Fruit fly (Drosophila melanogaster): ENCODE results near the gene CG4045.
A peak's percentile ranks its signal among the peaks of the same experiment; 100 is the strongest.

Gene CG4045

DNA sequence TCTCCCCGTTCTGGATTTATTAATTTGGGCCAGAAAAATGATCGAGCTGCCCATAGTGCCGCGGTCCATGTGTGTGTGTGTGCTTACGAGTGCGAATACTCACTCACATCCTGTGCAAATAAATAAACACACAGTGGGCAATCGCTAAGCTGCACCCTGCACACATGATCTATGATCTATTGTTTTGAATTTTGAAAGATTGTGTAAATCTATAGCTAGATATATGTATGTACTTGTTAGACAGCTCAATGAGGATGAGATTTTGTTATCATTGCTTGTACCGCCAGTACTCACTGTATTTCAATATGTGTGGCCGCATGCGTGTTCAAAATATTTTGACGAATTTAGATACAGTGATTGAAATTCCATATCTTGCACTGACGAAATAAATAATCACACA, 7.4 kb upstream of the CG4045 start (continued):
- TF ChIP-seq Sox100B (GFP tag; optimal IDR thresholded peaks at IDR 0.05) (no peak), ham (GFP tag; IDR thresholded peaks at IDR 0.05) (no peak), bowl (GFP tag; IDR thresholded peaks at IDR 0.05) (no peak), H15 (GFP tag; IDR thresholded peaks at IDR 0.05) (no peak), CG14710 (tag; optimal IDR thresholded peaks at IDR 0.05) (no peak), gro (GFP tag; optimal IDR thresholded peaks at IDR 0.05) (peak; percentile 64), Six4 (GFP tag; optimal IDR thresholded peaks at IDR 0.05) (no peak), nom (GFP tag; optimal IDR thresholded peaks at IDR 0.05) (peak; percentile 56), CG31365 (tag; optimal IDR thresholded peaks at IDR 0.05) (no peak), ranshi (GFP tag; IDR thresholded peaks at IDR 0.05) (peak; percentile 44; the same call in 1 of the 2 replicates), abd-A (tag; optimal IDR thresholded peaks at IDR 0.05) (no peak), ash1 (GFP tag; optimal IDR thresholded peaks at IDR 0.05) (peak; percentile 35), gt (GFP tag; IDR thresholded peaks at IDR 0.05) (no peak), CG17186 (GFP tag; optimal IDR thresholded peaks at IDR 0.05) (no peak), Fer3 (tag; optimal IDR thresholded peaks at IDR 0.05) (peak; percentile 77), CG8924 (tag; optimal IDR thresholded peaks at IDR 0.05) (no peak), dan (GFP tag; IDR thresholded peaks at IDR 0.05) (no peak), lbe (GFP tag; optimal IDR thresholded peaks at IDR 0.05) (peak; percentile 80), fd64A (GFP tag; optimal IDR thresholded peaks at IDR 0.05) (no peak), ERR (GFP tag; optimal IDR thresholded peaks at IDR 0.05) (no peak), Camta (GFP tag; optimal IDR thresholded peaks at IDR 0.05) (no peak), Xrp1 (GFP tag; IDR thresholded peaks at IDR 0.05) (peak; percentile 65), CG16813 (GFP tag; IDR thresholded peaks at IDR 0.05; ENCODE audit: partially characterized antibody) (no peak), Ada2b (GFP tag; IDR thresholded peaks at IDR 0.05) (peak; percentile 62), CG11695 (GFP tag; IDR thresholded peaks at IDR 0.05) (no peak), CG9215 (GFP tag; IDR thresholded peaks at IDR 0.05) (peak; percentile 79), Ets97D (GFP tag; optimal IDR thresholded peaks at IDR 0.05) (no peak), CG12236 (GFP tag; optimal IDR thresholded peaks at IDR 0.05) (no peak), jigr1 (GFP tag; IDR thresholded peaks at IDR 0.05) (no peak), kah (GFP tag; optimal IDR thresholded peaks at IDR 0.05) (no peak), vnd (GFP tag; IDR thresholded peaks at IDR 0.05; ENCODE audit: partially characterized antibody) (no peak), CG1603 (tag; optimal IDR thresholded peaks at IDR 0.05) (peak; percentile 53), ftz-f1 (GFP tag; optimal IDR thresholded peaks at IDR 0.05) (no peak), MTF-1 (GFP tag; optimal IDR thresholded peaks at IDR 0.05; ENCODE audit: borderline replicate concordance) (no peak), D (optimal IDR thresholded peaks at IDR 0.05) (no peak), D (GFP tag; optimal IDR thresholded peaks at IDR 0.05) (no peak), CG10147 (GFP tag; optimal IDR thresholded peaks at IDR 0.05) (peak; percentile 13), CG17829 (tag; optimal IDR thresholded peaks at IDR 0.05) (no peak), CG17385 (GFP tag; optimal IDR thresholded peaks at IDR 0.05) (peak; percentile 33), fu2 (GFP tag; optimal IDR thresholded peaks at IDR 0.05) (peak; percentile 52), CG15514 (GFP tag; optimal IDR thresholded peaks at IDR 0.05) (peak; percentile 59), maf-S (GFP tag; optimal IDR thresholded peaks at IDR 0.05) (no peak), TFAM (GFP tag; optimal IDR thresholded peaks at IDR 0.05) (no peak), CG18011 (GFP tag; optimal IDR thresholded peaks at IDR 0.05) (no peak), CG30431 (GFP tag; optimal IDR thresholded peaks at IDR 0.05) (peak; percentile 23), Lpt (GFP tag; optimal IDR thresholded peaks at IDR 0.05) (no peak), CG2199 (GFP tag; IDR thresholded peaks at IDR 0.05) (no peak), CG1529 (GFP tag; optimal IDR thresholded peaks at IDR 0.05) (no peak), H2.0 (GFP tag; IDR thresholded peaks at IDR 0.05) (peak; percentile 49), CG7556 (GFP tag; optimal IDR thresholded peaks at IDR 0.05) (no peak), mam (GFP tag; optimal IDR thresholded peaks at IDR 0.05) (peak; percentile 80), sob (GFP tag; IDR thresholded peaks at IDR 0.05) (peak; percentile 77)

Measured in whole organism, embryonic.